Fruit fly (Drosophila melanogaster) whole organism, wandering third instar larva: ENCODE data around the gene Ibf2.

Source experiments
- Abd-B ChIP-seq: fragments of >200 bp; optimal IDR thresholded peaks from 2 replicates; lab custom pipeline; 2017; ENCODE audit warnings: missing biosample characterization, missing genetic modification characterization
- CG32264 ChIP-seq: fragments of 200-800 bp; sonication (Bioruptor generic); optimal IDR thresholded peaks from 2 replicates; lab custom pipeline; 2016; ENCODE audit warnings: missing biosample characterization, missing genetic modification characterization
- CG9705 ChIP-seq: fragments of 200-800 bp; sonication (Bioruptor generic); optimal IDR thresholded peaks from 2 replicates; lab custom pipeline; 2018; ENCODE audit warnings: missing biosample characterization, mild to moderate bottlenecking, missing genetic modification characterization
- CrebA ChIP-seq: fragments of 200-800 bp; sonication (Bioruptor generic); optimal IDR thresholded peaks from 2 replicates; lab custom pipeline; 2016; ENCODE audit warnings: missing biosample characterization, mild to moderate bottlenecking, missing genetic modification characterization, borderline replicate concordance
- Dif ChIP-seq: fragments of 200-275, 200-300 bp; sonication (Bioruptor generic); optimal IDR thresholded peaks from 2 replicates; lab custom pipeline; 2018; ENCODE audit warnings: missing biosample characterization, missing genetic modification characterization; ENCODE audit not compliant: partially characterized antibody
- GATAd ChIP-seq: sonication (Bioruptor generic); optimal IDR thresholded peaks from 2 replicates; lab custom pipeline; 2016; ENCODE audit warnings: missing biosample characterization, missing genetic modification characterization
- HLH106 ChIP-seq: fragments of 200-800 bp; optimal IDR thresholded peaks from 3 replicates; lab custom pipeline; 2019; ENCODE audit warnings: missing biosample characterization, mild to moderate bottlenecking, missing genetic modification characterization, moderate library complexity
- Hnf4 ChIP-seq: fragments of 200-800 bp; sonication (Bioruptor generic); optimal IDR thresholded peaks from 2 replicates; lab custom pipeline; 2016; ENCODE audit warnings: missing biosample characterization, mild to moderate bottlenecking, missing genetic modification characterization
- Hr83 ChIP-seq: fragments of 200-300 bp; sonication (Bioruptor generic); optimal IDR thresholded peaks from 2 replicates; lab custom pipeline; 2016; ENCODE audit warnings: missing biosample characterization, mild to moderate bottlenecking, missing genetic modification characterization, moderate library complexity; ENCODE audit not compliant: poor library complexity, severe bottlenecking
- Jra ChIP-seq: sonication (Bioruptor generic); optimal IDR thresholded peaks from 2 replicates; lab custom pipeline; 2016; ENCODE audit warnings: missing biosample characterization, missing genetic modification characterization
- Mio ChIP-seq: sonication (Bioruptor generic); optimal IDR thresholded peaks from 2 replicates; lab custom pipeline; 2016; ENCODE audit warnings: missing biosample characterization, missing genetic modification characterization
- Myc ChIP-seq: fragments of >200 bp; optimal IDR thresholded peaks from 2 replicates; lab custom pipeline; 2017
- N ChIP-seq: fragments of >200 bp; optimal IDR thresholded peaks from 2 replicates; lab custom pipeline; 2018; ENCODE audit warnings: missing biosample characterization, missing external identifiers, missing genetic modification characterization
- OdsH ChIP-seq: fragments of 200-800 bp; sonication (Bioruptor generic); optimal IDR thresholded peaks from 2 replicates; lab custom pipeline; 2016; ENCODE audit warnings: missing biosample characterization, mild to moderate bottlenecking, missing genetic modification characterization
- Rel ChIP-seq, 2 experiments: fragments of 200-800 bp; sonication (Bioruptor generic) in 1 of 2; optimal IDR thresholded peaks; 2 replicates in 1 of 2; 3 replicates in 1 of 2; lab custom pipeline; 2016 to 2019; ENCODE audit warnings: mild to moderate bottlenecking in 2 of 2, missing biosample characterization in 2 of 2, missing genetic modification characterization in 2 of 2, moderate library complexity in 1 of 2
- Sp1 ChIP-seq: fragments of 200-800 bp; sonication (Bioruptor generic); optimal IDR thresholded peaks from 3 replicates; lab custom pipeline; 2019; ENCODE audit warnings: missing biosample characterization, mild to moderate bottlenecking, missing genetic modification characterization, moderate library complexity
- Vsx2 ChIP-seq: fragments of 200-300, 225-300 bp; sonication (Bioruptor generic); optimal IDR thresholded peaks from 2 replicates; lab custom pipeline; 2018; ENCODE audit warnings: missing biosample characterization, missing genetic modification characterization; ENCODE audit not compliant: partially characterized antibody
- br ChIP-seq: fragments of 200-800 bp; sonication (Bioruptor generic); optimal IDR thresholded peaks from 2 replicates; lab custom pipeline; 2016; ENCODE audit warnings: missing biosample characterization, missing genetic modification characterization
- brk ChIP-seq: fragments of 200-800 bp; sonication (Bioruptor generic); optimal IDR thresholded peaks from 2 replicates; lab custom pipeline; 2016; ENCODE audit warnings: missing biosample characterization, mild to moderate bottlenecking, missing genetic modification characterization
- dl ChIP-seq, 2 experiments: fragments of 175-275, 200-275 bp in 1 of 2; fragments of 200-275 bp in 1 of 2; sonication (Bioruptor generic); optimal IDR thresholded peaks; lab custom pipeline; 2018; ENCODE audit warnings: mild to moderate bottlenecking in 2 of 2, missing biosample characterization in 2 of 2, missing genetic modification characterization in 2 of 2, moderate library complexity in 2 of 2; ENCODE audit not compliant: partially characterized antibody in 2 of 2, insufficient read depth in 1 of 2
- dmrt93B ChIP-seq: fragments of 200-800 bp; sonication (Bioruptor generic); optimal IDR thresholded peaks from 2 replicates; lab custom pipeline; 2018; ENCODE audit warnings: missing biosample characterization, mild to moderate bottlenecking, missing genetic modification characterization
- dsf ChIP-seq: sonication (Bioruptor generic); optimal IDR thresholded peaks from 2 replicates; lab custom pipeline; 2016; ENCODE audit warnings: missing biosample characterization, missing genetic modification characterization, borderline replicate concordance
- ey ChIP-seq: fragments of 200-800 bp; sonication (Bioruptor generic); optimal IDR thresholded peaks from 2 replicates; lab custom pipeline; 2016; ENCODE audit warnings: missing biosample characterization, missing genetic modification characterization
- foxo ChIP-seq, 2 experiments: fragments of 200-800 bp; sonication (Bioruptor generic); optimal IDR thresholded peaks; 2 replicates in 1 of 2; 3 replicates in 1 of 2; lab custom pipeline; 2016 to 2017; ENCODE audit warnings: missing biosample characterization in 2 of 2, missing genetic modification characterization in 2 of 2
- fru ChIP-seq: fragments of 200-800 bp; sonication (Bioruptor generic); optimal IDR thresholded peaks from 3 replicates; lab custom pipeline; 2016; ENCODE audit warnings: missing biosample characterization, mild to moderate bottlenecking, missing genetic modification characterization
- h ChIP-seq: fragments of 200-800 bp; sonication (Bioruptor generic); optimal IDR thresholded peaks from 3 replicates; lab custom pipeline; 2016; ENCODE audit warnings: missing biosample characterization, mild to moderate bottlenecking, missing genetic modification characterization
- jim ChIP-seq: fragments of 175-275, 200-325 bp; sonication (Bioruptor generic); optimal IDR thresholded peaks from 2 replicates; lab custom pipeline; 2016; ENCODE audit warnings: missing biosample characterization, mild to moderate bottlenecking, missing genetic modification characterization
- pan ChIP-seq: fragments of >200 bp; optimal IDR thresholded peaks from 2 replicates; lab custom pipeline; 2017
- psq ChIP-seq: fragments of 200-800 bp; sonication (Bioruptor generic); optimal IDR thresholded peaks from 3 replicates; lab custom pipeline; 2017; ENCODE audit warnings: missing biosample characterization, mild to moderate bottlenecking, missing genetic modification characterization, moderate library complexity
- rgr ChIP-seq: fragments of 200-800 bp; sonication (Bioruptor generic); optimal IDR thresholded peaks from 3 replicates; lab custom pipeline; 2016; ENCODE audit warnings: missing biosample characterization, mild to moderate bottlenecking, missing genetic modification characterization
- sage ChIP-seq: fragments of 200-800 bp; sonication (Bioruptor generic); optimal IDR thresholded peaks from 2 replicates; lab custom pipeline; 2016; ENCODE audit warnings: missing biosample characterization, mild to moderate bottlenecking, missing genetic modification characterization
- sv ChIP-seq: fragments of 200-800 bp; sonication (Bioruptor generic); optimal IDR thresholded peaks from 3 replicates; lab custom pipeline; 2016; ENCODE audit warnings: missing biosample characterization, missing genetic modification characterization
- tai ChIP-seq: sonication (Bioruptor generic); optimal IDR thresholded peaks from 2 replicates; lab custom pipeline; 2016; ENCODE audit warnings: missing biosample characterization, missing genetic modification characterization
- usp ChIP-seq: fragments of >200 bp; optimal IDR thresholded peaks from 2 replicates; lab custom pipeline; 2017; ENCODE audit warnings: missing biosample characterization, missing genetic modification characterization
- woc ChIP-seq: sonication (Bioruptor generic); optimal IDR thresholded peaks from 2 replicates; lab custom pipeline; 2016; ENCODE audit warnings: missing biosample characterization, mild to moderate bottlenecking, missing genetic modification characterization

The Ibf2 gene

DNA sequence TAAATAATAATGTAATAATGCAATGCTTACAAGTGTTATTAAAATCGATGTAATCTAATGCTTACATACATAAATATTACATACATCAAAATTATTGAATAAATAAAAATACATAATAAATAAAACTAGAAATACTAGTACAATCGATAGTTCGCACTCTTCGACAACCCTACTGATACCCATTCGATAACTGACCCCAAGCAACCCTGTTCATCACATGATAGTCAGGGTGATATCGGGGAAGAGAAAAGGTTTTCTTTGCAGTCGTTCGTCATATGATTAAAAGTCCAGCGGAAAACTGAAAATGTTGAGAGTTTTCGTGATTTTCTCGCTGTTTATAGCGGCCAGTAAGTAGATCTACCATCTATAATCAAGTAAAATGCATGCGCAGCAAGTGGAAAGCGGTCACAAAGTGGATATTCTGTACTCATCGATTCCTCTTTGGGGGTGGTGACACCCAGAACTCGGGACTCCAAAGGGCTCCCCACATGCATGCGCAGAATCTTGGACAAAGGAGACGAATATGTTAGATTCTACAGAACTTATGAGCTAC lies 2.2 kb upstream of the Ibf2 start, which contains the start of gene ATP6AP2:
Gene ATP6AP2, plus strand, starts transcription at position 218 of the 553 bp plus-strand sequence.
- TF ChIP-seq psq (peak; percentile 19), Jra (GFP tag; lab: Kevin White, UChicago) (peak; percentile 28), OdsH (GFP tag; lab: Kevin White, UChicago) (peak; percentile 40), sage (GFP tag; lab: Kevin White, UChicago) (no peak), ey (no peak), Dif (GFP tag; lab: Kevin White, UChicago) (peak; percentile 3), HLH106 (peak; percentile 69), Hr83 (GFP tag; lab: Kevin White, UChicago) (peak; percentile 57), sv (GFP tag; lab: Kevin White, UChicago) (peak; percentile 33), CG9705 (GFP tag; lab: Kevin White, UChicago) (peak; percentile 20), dmrt93B (GFP tag; lab: Kevin White, UChicago) (no peak), Rel (GFP tag; optimal IDR thresholded peaks at IDR 0.05; lab: Kevin White, UChicago) (no peak), Rel (tag; optimal IDR thresholded peaks at IDR 0.05; lab: Kevin White, UChicago) (peak; percentile 61), Hnf4 (GFP tag; lab: Kevin White, UChicago) (peak; percentile 68), Sp1 (GFP tag; lab: Kevin White, UChicago) (peak; percentile 63)

DNA sequence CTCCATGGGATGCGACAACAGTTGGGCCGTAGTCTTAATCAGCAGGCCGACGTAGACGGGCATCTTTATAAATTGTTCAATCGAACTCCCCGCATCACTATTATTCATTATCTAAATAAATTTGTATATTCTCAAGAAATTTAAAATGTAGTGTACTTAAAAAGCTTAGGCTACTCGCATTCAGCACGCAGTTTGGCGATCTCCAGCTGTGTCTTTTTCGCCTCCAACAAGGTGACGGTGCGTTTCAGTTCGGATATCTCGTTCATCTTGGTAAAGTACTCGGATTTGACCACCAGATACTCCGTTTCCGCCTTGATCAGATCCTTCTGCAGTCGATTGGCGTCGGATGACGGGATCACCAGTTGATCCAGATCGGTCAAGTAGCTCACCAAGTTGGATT lies 685 bp downstream of the Ibf2 start, which contains the start of gene CG16736:
Gene CG16736, minus strand, starts transcription at position 101 of the 400 bp plus-strand sequence.
- no peak for TF ChIP-seq Vsx2 (GFP tag; lab: Kevin White, UChicago)
- TF ChIP-seq Hnf4 (GFP tag; lab: Kevin White, UChicago): no peak
- TF ChIP-seq Abd-B: no peak
- no peak for TF ChIP-seq CG9705 (GFP tag; lab: Kevin White, UChicago)
- TF ChIP-seq HLH106: no peak
- no peak for TF ChIP-seq psq
- TF ChIP-seq foxo (GFP tag; optimal IDR thresholded peaks at IDR 0.05; lab: Kevin White, UChicago): no peak
- TF ChIP-seq usp (GFP tag; lab: Kevin White, UChicago): no peak

DNA sequence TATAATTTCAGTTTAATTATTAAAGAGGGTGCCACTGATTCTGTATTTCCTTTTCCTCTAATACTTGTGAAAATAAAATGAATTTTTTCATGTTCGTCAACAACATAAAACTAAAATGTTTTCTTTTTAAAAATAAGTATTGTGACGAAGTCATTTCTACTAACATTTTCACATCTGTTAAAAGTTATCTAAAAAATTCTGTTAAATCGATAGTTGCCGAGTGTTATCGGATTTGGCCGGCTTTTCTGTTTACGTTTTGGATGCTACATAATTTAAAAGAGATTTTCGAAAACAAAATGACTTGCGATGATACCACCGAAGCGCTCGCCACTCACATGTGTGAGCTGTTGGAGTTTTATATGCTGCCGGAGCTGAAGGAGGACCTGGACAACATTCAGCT lies 3.5 kb downstream of the Ibf2 start, which contains the start of gene CG16734:
Gene CG16734, plus strand, starts transcription at position 255 of the 400 bp plus-strand sequence.
- TF ChIP-seq tai (GFP tag; lab: Kevin White, UChicago): no peak
- TF ChIP-seq foxo (GFP tag; optimal IDR thresholded peaks at IDR 0.05; lab: Kevin White, UChicago): no peak
- no peak for TF ChIP-seq CrebA (GFP tag; lab: Kevin White, UChicago)
- TF ChIP-seq br (GFP tag; lab: Kevin White, UChicago): no peak
- TF ChIP-seq woc (GFP tag; lab: Kevin White, UChicago): no peak
- TF ChIP-seq usp (GFP tag; lab: Kevin White, UChicago): no peak
- TF ChIP-seq Jra (GFP tag; lab: Kevin White, UChicago): no peak
- no peak for TF ChIP-seq Vsx2 (GFP tag; lab: Kevin White, UChicago)
- TF ChIP-seq Mio (GFP tag; lab: Kevin White, UChicago): no peak
- no peak for TF ChIP-seq Hr83 (GFP tag; lab: Kevin White, UChicago)
- TF ChIP-seq brk (GFP tag; lab: Kevin White, UChicago): no peak

DNA sequence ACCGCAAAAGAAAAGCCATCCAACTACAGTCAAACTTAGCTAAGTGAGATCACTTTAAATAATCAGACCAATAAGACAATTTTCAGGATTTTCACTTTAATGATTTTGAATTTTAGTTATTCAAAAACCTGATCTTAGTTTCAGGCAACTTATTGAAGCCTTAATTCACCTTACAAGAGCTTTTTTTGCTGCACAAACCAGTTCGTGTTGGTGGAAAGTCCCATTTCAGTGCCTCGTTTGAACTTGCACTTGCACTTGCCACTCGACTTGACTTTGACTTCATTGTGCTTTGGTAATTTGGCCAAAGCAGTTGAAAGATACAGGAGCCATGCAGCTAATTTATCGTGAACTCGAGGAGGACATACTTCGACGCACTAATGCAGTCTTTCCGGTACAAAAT lies 6.8 kb downstream of the Ibf2 start, which contains the start of gene St2:
Gene St2, plus strand, starts transcription at position 301 of the 400 bp plus-strand sequence.
- TF ChIP-seq GATAd (GFP tag; lab: Kevin White, UChicago) (no peak), Rel (GFP tag; optimal IDR thresholded peaks at IDR 0.05; lab: Kevin White, UChicago) (no peak), Rel (tag; optimal IDR thresholded peaks at IDR 0.05; lab: Kevin White, UChicago) (peak; percentile 40)

DNA sequence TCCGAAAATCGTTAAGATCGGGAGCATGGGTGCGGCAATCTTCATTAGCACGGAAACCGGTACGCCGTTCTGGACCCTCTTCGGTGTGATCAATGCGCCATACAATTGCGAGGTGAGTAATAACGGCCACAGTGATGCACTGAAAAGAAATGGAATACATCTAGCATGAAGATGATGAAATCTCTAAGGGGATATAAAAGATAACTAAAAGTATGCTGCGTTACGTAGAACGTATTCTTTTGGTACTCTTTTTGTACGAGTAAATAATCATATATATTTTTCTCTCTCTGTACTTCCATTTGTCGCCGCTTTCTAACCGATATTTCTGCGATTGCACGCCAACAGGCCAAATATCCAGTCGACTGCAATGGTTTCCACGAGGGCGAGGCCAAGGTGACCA lies 7.4 kb downstream of the Ibf2 start:
- TF ChIP-seq Abd-B (no peak), ey (peak; percentile 87), h (GFP tag; lab: Kevin White, UChicago) (peak; percentile 88), Jra (GFP tag; lab: Kevin White, UChicago) (peak; percentile 75), OdsH (GFP tag; lab: Kevin White, UChicago) (peak; percentile 84), N (GFP tag; lab: Kevin White, UChicago) (no peak), dmrt93B (GFP tag; lab: Kevin White, UChicago) (peak; percentile 59), rgr (GFP tag; lab: Kevin White, UChicago) (peak; percentile 88), HLH106 (peak; percentile 82), dsf (GFP tag; lab: Kevin White, UChicago) (peak; percentile 36), woc (GFP tag; lab: Kevin White, UChicago) (peak; percentile 66), Myc (lab: Kevin White, UChicago) (no peak), foxo (GFP tag; optimal IDR thresholded peaks at IDR 0.05; lab: Kevin White, UChicago) (peak in 1 of 2 experiments; percentile 89), CG32264 (GFP tag; lab: Kevin White, UChicago) (peak; percentile 48), psq (peak; percentile 76), tai (GFP tag; lab: Kevin White, UChicago) (no peak), pan (lab: Kevin White, UChicago) (no peak), fru (peak; percentile 81), sage (GFP tag; lab: Kevin White, UChicago) (peak; percentile 80), Rel (GFP tag; optimal IDR thresholded peaks at IDR 0.05; lab: Kevin White, UChicago) (no peak), Rel (tag; optimal IDR thresholded peaks at IDR 0.05; lab: Kevin White, UChicago) (peak; percentile 10), CG9705 (GFP tag; lab: Kevin White, UChicago) (peak; percentile 61), jim (GFP tag; lab: Kevin White, UChicago) (peak; percentile 21), GATAd (GFP tag; lab: Kevin White, UChicago) (peak; percentile 29), Dif (GFP tag; lab: Kevin White, UChicago) (no peak), usp (GFP tag; lab: Kevin White, UChicago) (no peak), dl (GFP tag; optimal IDR thresholded peaks at IDR 0.05; lab: Kevin White, UChicago; ENCODE audit: insufficient read depth in 1 of 2, partially characterized antibody in 2 of 2) (no peak)
